Worm (Caenorhabditis elegans) whole organism, late embryonic: ENCODE measurements around the gene sos-1.

Experiments
- C38D4.7 ChIP-seq: fragments of 200-800 bp; sonication (Bioruptor generic); optimal IDR thresholded peaks from 2 replicates; lab custom pipeline; 2018; ENCODE audit warnings: mild to moderate bottlenecking, missing genetic modification characterization, moderate library complexity, missing compliant biosample characterization
- F13H6.1 ChIP-seq: sonication (generic microtip); optimal IDR thresholded peaks from 2 replicates; lab custom pipeline; 2016; ENCODE audit warnings: missing genetic modification characterization, missing compliant biosample characterization
- K09A11.1 ChIP-seq: sonication (generic microtip); optimal IDR thresholded peaks from 2 replicates; lab custom pipeline; 2017; ENCODE audit warnings: antibody characterized with exemption, mild to moderate bottlenecking, missing genetic modification characterization, missing compliant biosample characterization; ENCODE audit not compliant: insufficient read depth
- T23F11.4 ChIP-seq: fragments of 200-800 bp; sonication (Bioruptor generic); optimal IDR thresholded peaks from 2 replicates; lab custom pipeline; 2018; ENCODE audit warnings: mild to moderate bottlenecking, missing genetic modification characterization, missing compliant biosample characterization
- Y22D7AL.16 ChIP-seq: sonication (generic microtip); optimal IDR thresholded peaks from 2 replicates; lab custom pipeline; 2016; ENCODE audit warnings: missing genetic modification characterization, missing compliant biosample characterization
- ahr-1 ChIP-seq: sonication (generic microtip); optimal IDR thresholded peaks from 2 replicates; lab custom pipeline; 2016; ENCODE audit warnings: missing genetic modification characterization, missing compliant biosample characterization
- ceh-18 ChIP-seq: sonication (generic microtip); optimal IDR thresholded peaks from 2 replicates; lab custom pipeline; 2016; ENCODE audit warnings: missing genetic modification characterization, missing compliant biosample characterization
- ceh-31 ChIP-seq: sonication (generic microtip); optimal IDR thresholded peaks from 2 replicates; lab custom pipeline; 2016; ENCODE audit warnings: missing genetic modification characterization, missing compliant biosample characterization
- ceh-34 ChIP-seq: sonication (generic microtip); optimal IDR thresholded peaks from 2 replicates; lab custom pipeline; 2016; ENCODE audit warnings: mild to moderate bottlenecking, missing genetic modification characterization, missing compliant biosample characterization
- ceh-45 ChIP-seq: fragments of 200-800 bp; sonication (Bioruptor generic); IDR thresholded peaks from 2 replicates; pipeline ENCODE4 v1.3.6; 2022; ENCODE audit warnings: missing genetic modification reagents, missing genetic modification characterization, missing compliant biosample characterization
- ceh-48 ChIP-seq: sonication (generic microtip); optimal IDR thresholded peaks from 2 replicates; lab custom pipeline; 2016; ENCODE audit warnings: missing genetic modification characterization, inconsistent platforms, missing compliant biosample characterization
- ceh-6 ChIP-seq: fragments of 200-800 bp; sonication (Bioruptor generic); optimal IDR thresholded peaks from 2 replicates; lab custom pipeline; 2018; ENCODE audit warnings: mild to moderate bottlenecking, missing genetic modification characterization, missing compliant biosample characterization
- ceh-9 ChIP-seq: sonication (generic microtip); optimal IDR thresholded peaks from 2 replicates; lab custom pipeline; 2016; ENCODE audit warnings: mild to moderate bottlenecking, missing genetic modification characterization, inconsistent platforms, missing compliant biosample characterization
- dmd-4 ChIP-seq: sonication (generic microtip); optimal IDR thresholded peaks from 2 replicates; lab custom pipeline; 2016; ENCODE audit warnings: borderline replicate concordance, missing genetic modification characterization, missing compliant biosample characterization
- dve-1 ChIP-seq: sonication (generic microtip); optimal IDR thresholded peaks from 2 replicates; lab custom pipeline; 2017; ENCODE audit warnings: antibody characterized with exemption, mild to moderate bottlenecking, missing genetic modification characterization, missing compliant biosample characterization
- ets-4 ChIP-seq: sonication (generic microtip); optimal IDR thresholded peaks from 2 replicates; lab custom pipeline; 2016; ENCODE audit warnings: missing genetic modification characterization, missing compliant biosample characterization
- eyg-1 ChIP-seq: sonication (generic microtip); optimal IDR thresholded peaks from 2 replicates; lab custom pipeline; 2016; ENCODE audit warnings: missing genotype, missing genetic modification characterization, missing compliant biosample characterization
- fax-1 ChIP-seq: sonication (generic microtip); optimal IDR thresholded peaks from 2 replicates; lab custom pipeline; 2016; ENCODE audit warnings: missing genotype, missing genetic modification characterization, missing compliant biosample characterization
- fkh-10 ChIP-seq: fragments of 150-350 bp; optimal IDR thresholded peaks from 2 replicates; lab custom pipeline; 2014; ENCODE audit warnings: missing biosample characterization, missing genetic modification reagents, missing genetic modification characterization
- hlh-30 ChIP-seq: sonication (generic microtip); optimal IDR thresholded peaks from 2 replicates; lab custom pipeline; 2017; ENCODE audit warnings: antibody characterized with exemption, missing genetic modification characterization, missing compliant biosample characterization; ENCODE audit not compliant: insufficient read depth
- lim-6 ChIP-seq: sonication (generic microtip); optimal IDR thresholded peaks from 2 replicates; lab custom pipeline; 2016; ENCODE audit warnings: missing genetic modification characterization, missing compliant biosample characterization
- lin-11 ChIP-seq: fragments of 200-800 bp; sonication (Bioruptor generic); optimal IDR thresholded peaks from 2 replicates; lab custom pipeline; 2018; ENCODE audit warnings: mild to moderate bottlenecking, missing genetic modification characterization, missing compliant biosample characterization
- madf-2 ChIP-seq: sonication (generic microtip); optimal IDR thresholded peaks from 2 replicates; lab custom pipeline; 2017; ENCODE audit warnings: missing genetic modification characterization, missing compliant biosample characterization
- nfya-1 ChIP-seq: sonication (generic microtip); optimal IDR thresholded peaks from 2 replicates; lab custom pipeline; 2017; ENCODE audit warnings: missing genetic modification characterization, mild to moderate bottlenecking, missing compliant biosample characterization, antibody characterized with exemption, moderate library complexity
- pag-3 ChIP-seq: sonication (generic microtip); optimal IDR thresholded peaks from 2 replicates; lab custom pipeline; 2016; ENCODE audit warnings: missing compliant biosample characterization, missing genetic modification characterization, borderline replicate concordance
- pat-9 ChIP-seq: fragments of 200-800 bp; sonication (Bioruptor generic); optimal IDR thresholded peaks from 2 replicates; lab custom pipeline; 2018; ENCODE audit warnings: mild to moderate bottlenecking, missing genetic modification characterization, moderate library complexity, missing compliant biosample characterization
- pha-4 ChIP-seq: fragments of 150-350 bp; optimal IDR thresholded peaks from 2 replicates; lab custom pipeline; 2018; ENCODE audit warnings: missing biosample characterization, missing genetic modification reagents, missing genetic modification characterization
- pqm-1 ChIP-seq: sonication (generic microtip); optimal IDR thresholded peaks from 2 replicates; lab custom pipeline; 2016; ENCODE audit warnings: missing genetic modification characterization, missing compliant biosample characterization
- ref-2 ChIP-seq: sonication (generic microtip); optimal IDR thresholded peaks from 2 replicates; lab custom pipeline; 2016; ENCODE audit warnings: missing genetic modification characterization, missing compliant biosample characterization
- rnt-1 ChIP-seq: sonication (generic microtip); optimal IDR thresholded peaks from 2 replicates; lab custom pipeline; 2016; ENCODE audit warnings: missing genetic modification characterization, missing compliant biosample characterization
- sox-4 ChIP-seq: sonication (generic microtip); optimal IDR thresholded peaks from 2 replicates; lab custom pipeline; 2017; ENCODE audit warnings: mild to moderate bottlenecking, missing genetic modification characterization, inconsistent platforms, missing compliant biosample characterization
- syd-9 ChIP-seq: sonication (generic microtip); optimal IDR thresholded peaks from 2 replicates; lab custom pipeline; 2016; ENCODE audit warnings: mild to moderate bottlenecking, missing genetic modification characterization, moderate library complexity, missing compliant biosample characterization
- tbx-7 ChIP-seq: sonication (generic microtip); optimal IDR thresholded peaks from 2 replicates; lab custom pipeline; 2016; ENCODE audit warnings: missing genotype, missing genetic modification characterization, missing compliant biosample characterization
- unc-3 ChIP-seq, 2 experiments: fragments of 200-800 bp in 1 of 2; sonication (Bioruptor generic) in 1 of 2; sonication (generic microtip) in 1 of 2; conservative IDR thresholded peaks in 1 of 2; optimal IDR thresholded peaks in 1 of 2; 2 replicates each; pipeline versions ENCODE4 v1.3.6 to Lab custom; 2016 to 2022; ENCODE audit warnings: missing compliant biosample characterization in 2 of 2, missing genetic modification characterization in 2 of 2, missing genetic modification reagents in 1 of 2
- unc-42 ChIP-seq: sonication (generic microtip); optimal IDR thresholded peaks from 2 replicates; lab custom pipeline; 2016; ENCODE audit warnings: missing genotype, missing genetic modification characterization, missing compliant biosample characterization
- unc-55 ChIP-seq: sonication (generic microtip); optimal IDR thresholded peaks from 2 replicates; lab custom pipeline; 2017; ENCODE audit warnings: missing biosample characterization, missing genetic modification reagents, missing genetic modification characterization
- zip-5 ChIP-seq: sonication (generic microtip); optimal IDR thresholded peaks from 2 replicates; lab custom pipeline; 2016; ENCODE audit warnings: missing genetic modification characterization, missing compliant biosample characterization

sos-1 gene

DNA sequence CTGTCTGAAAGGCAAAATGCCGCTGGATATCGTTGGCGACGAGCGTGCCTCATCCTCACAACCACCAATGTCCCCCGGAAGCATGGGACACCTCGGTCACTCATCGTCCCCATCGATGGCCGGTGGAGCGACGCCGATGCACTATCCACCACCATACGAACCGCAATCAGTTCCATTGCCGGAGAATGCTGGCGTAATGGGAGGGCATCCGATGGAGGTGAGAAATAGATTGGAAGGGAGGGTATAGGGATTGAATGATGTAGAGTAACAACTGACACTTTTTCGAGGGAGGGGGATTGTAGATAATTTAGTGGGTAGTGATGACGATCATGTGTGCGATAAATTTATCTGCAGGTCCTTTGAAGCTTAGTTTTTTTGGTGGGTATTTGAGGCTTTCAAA lies 46.5 kb downstream of the sos-1 start:
- TF ChIP-seq ceh-18 (tag; lab: Kevin White, UChicago) = peak; percentile 8
- no peak for TF ChIP-seq dmd-4 (tag; lab: Kevin White, UChicago)
- TF ChIP-seq rnt-1 (tag; lab: Kevin White, UChicago) = peak; percentile 29
- TF ChIP-seq unc-55 (GFP tag; lab: Kevin White, UChicago) = peak; percentile 74

DNA sequence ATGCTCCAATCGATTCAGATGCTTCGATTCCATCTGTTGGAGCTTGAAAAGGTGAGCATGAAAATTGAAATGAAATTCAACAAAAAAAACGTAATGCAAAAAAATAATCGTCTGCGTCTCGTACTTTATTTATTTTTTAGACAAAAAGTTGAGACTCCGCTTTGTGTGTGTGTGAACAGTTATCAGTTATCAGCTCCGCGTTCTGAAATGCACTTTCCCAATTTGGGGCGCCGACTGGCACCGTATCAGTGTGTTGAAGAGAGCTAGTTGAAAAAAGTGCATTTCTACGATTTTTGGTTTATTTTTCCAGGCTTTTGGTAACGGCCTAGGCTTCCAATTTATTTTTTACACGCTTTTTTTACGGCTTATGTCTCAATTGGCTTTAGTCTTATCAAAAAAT lies 47.1 kb downstream of the sos-1 start:
- TF ChIP-seq ceh-34 (tag; lab: Kevin White, UChicago) (no peak), pag-3 (tag; lab: Kevin White, UChicago) (no peak), pha-4 (tag; lab: Kevin White, UChicago) (no peak), ceh-48 (tag; lab: Kevin White, UChicago) (no peak), syd-9 (tag; lab: Kevin White, UChicago) (no peak), hlh-30 (no peak), unc-55 (GFP tag; lab: Kevin White, UChicago) (no peak), lim-6 (no peak), fkh-10 (GFP tag; lab: Kevin White, UChicago) (no peak), F13H6.1 (tag; lab: Kevin White, UChicago) (no peak), ceh-18 (tag; lab: Kevin White, UChicago) (no peak), rnt-1 (tag; lab: Kevin White, UChicago) (no peak), ceh-31 (tag; lab: Kevin White, UChicago) (no peak), Y22D7AL.16 (tag; lab: Kevin White, UChicago) (no peak), fax-1 (tag; lab: Kevin White, UChicago) (no peak), zip-5 (tag; lab: Kevin White, UChicago) (no peak), ahr-1 (tag; lab: Kevin White, UChicago) (no peak), tbx-7 (tag; lab: Kevin White, UChicago) (no peak), ceh-45 (GFP tag; lab: Robert Waterston, UW) (no peak), K09A11.1 (tag; lab: Kevin White, UChicago) (no peak)

DNA sequence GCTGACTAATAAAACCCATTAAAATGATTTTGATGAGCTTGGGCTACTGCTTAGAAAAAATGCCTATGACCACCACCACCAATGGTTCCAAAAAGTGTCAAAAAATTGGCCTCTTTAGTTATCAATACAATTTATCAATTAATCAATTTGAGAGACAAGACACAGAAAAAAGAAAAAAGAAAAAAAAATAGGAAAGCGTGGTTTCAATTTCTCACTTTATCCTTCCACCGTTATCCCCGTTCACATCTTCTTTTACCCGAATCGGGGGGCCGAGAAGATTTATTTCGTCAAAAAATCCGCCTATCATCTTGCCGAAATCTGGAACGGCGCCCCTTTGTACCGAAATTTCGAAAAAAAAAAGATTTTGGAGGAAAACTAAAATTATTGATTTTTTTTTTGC lies 48.4 kb downstream of the sos-1 start:
- TF ChIP-seq dmd-4 (tag; lab: Kevin White, UChicago) = no peak
- no peak for TF ChIP-seq K09A11.1 (tag; lab: Kevin White, UChicago)
- no peak for TF ChIP-seq pqm-1
- no peak for TF ChIP-seq Y22D7AL.16 (tag; lab: Kevin White, UChicago)
- no peak for TF ChIP-seq ceh-45 (GFP tag; lab: Robert Waterston, UW)
- no peak for TF ChIP-seq ahr-1 (tag; lab: Kevin White, UChicago)
- no peak for TF ChIP-seq ceh-31 (tag; lab: Kevin White, UChicago)
- TF ChIP-seq pag-3 (tag; lab: Kevin White, UChicago) = no peak
- no peak for TF ChIP-seq eyg-1
- TF ChIP-seq ets-4 (tag; lab: Kevin White, UChicago) = no peak
- no peak for TF ChIP-seq C38D4.7 (GFP tag; lab: Kevin White, UChicago)
- no peak for TF ChIP-seq ceh-9 (tag; lab: Kevin White, UChicago)
- TF ChIP-seq unc-3 (GFP tag; conservative IDR thresholded peaks at IDR 0.05; lab: Robert Waterston, UW) = no peak
- TF ChIP-seq unc-3 (tag; optimal IDR thresholded peaks at IDR 0.05; lab: Kevin White, UChicago) = no peak
- TF ChIP-seq nfya-1 (tag; lab: Kevin White, UChicago) = no peak

DNA sequence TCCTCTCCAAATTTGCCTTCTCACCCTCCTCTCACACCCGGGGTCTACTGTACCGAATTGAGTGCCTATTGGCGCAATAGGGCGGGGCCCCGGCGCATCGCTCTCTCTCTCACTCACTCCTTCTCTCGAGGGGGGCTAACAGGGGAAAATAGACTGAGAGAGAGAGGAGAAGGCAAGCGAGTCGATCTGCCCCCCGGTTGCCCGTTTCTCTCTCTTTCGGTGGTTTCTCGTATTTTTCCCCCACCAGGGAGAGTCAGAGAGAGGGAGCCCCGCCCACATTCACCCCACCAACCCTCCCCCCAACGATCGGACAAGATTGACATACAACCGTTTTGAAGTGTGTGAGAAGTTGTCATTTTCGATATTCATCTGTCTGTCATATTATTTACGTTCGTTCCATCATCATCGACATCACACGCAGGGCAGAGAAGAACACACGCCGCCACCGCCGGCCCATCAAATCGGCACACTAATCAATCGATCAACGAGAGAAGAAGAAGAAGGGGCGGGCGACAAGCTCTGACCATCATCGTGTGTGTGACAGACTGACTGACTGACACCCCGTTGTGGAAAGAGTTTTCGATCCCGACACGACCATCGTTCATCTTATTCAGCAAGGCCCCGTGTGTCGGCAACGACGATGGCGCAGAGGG lies 49.8 kb downstream of the sos-1 start:
- TF ChIP-seq dve-1 (no peak), ceh-31 (tag; lab: Kevin White, UChicago) (peak; percentile 12), T23F11.4 (peak; percentile 54), ref-2 (tag; lab: Kevin White, UChicago) (peak; percentile 18), unc-55 (GFP tag; lab: Kevin White, UChicago) (peak; percentile 100), madf-2 (peak; percentile 14), sox-4 (tag; lab: Kevin White, UChicago) (no peak), ceh-6 (peak; percentile 1), nfya-1 (tag; lab: Kevin White, UChicago) (peak; percentile 98), fkh-10 (GFP tag; lab: Kevin White, UChicago) (no peak), K09A11.1 (tag; lab: Kevin White, UChicago) (no peak), unc-42 (tag; lab: Kevin White, UChicago) (no peak), pat-9 (tag; lab: Kevin White, UChicago) (peak; percentile 29), lin-11 (peak; percentile 25)
